Fruit fly (Drosophila melanogaster): Measurements from ENCODE around the gene Eip75B.

dm6 chr3L:17977594-17978242 lies 86.8 kb downstream of the Eip75B start:
- TF ChIP-seq CG8478 (optimal IDR thresholded peaks at IDR 0.05), result no peak
- no peak for TF ChIP-seq CTCF (optimal IDR thresholded peaks at IDR 0.05)
